Worm (Caenorhabditis elegans): ENCODE data around the gene C14A6.3.

The C14A6.3 gene

DNA sequence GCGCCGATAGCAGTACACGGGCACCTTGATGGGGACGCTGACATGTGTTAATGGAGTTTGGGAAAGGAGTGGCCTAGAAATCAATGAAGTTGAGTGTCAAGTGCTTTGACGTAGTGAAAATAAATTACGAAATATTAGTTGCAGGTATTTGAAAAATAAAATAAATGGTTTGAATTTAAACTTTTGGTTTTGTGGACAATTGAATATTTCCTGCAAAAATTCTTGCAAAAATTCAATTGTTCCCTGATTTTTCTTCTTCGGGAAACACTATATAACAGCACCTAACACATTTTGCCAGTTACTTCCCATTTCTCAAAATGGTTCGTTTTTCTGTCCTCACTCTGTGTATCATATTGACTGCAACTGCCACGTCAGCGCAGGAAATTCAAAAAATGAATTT lies 3.6 kb upstream of the C14A6.3 start, which contains the start of gene Y37H2A.13:
Gene Y37H2A.13 (plus strand): TSS at position 301 of the 400 bp plus-strand sequence.
- no peak for TF ChIP-seq unc-130 (GFP tag; optimal IDR thresholded peaks at IDR 0.05)
- no peak for TF ChIP-seq cey-2 (tag; optimal IDR thresholded peaks at IDR 0.05; ENCODE audit: borderline replicate concordance, insufficient read depth)
- TF ChIP-seq ceh-28 (tag; optimal IDR thresholded peaks at IDR 0.05): no peak
- TF ChIP-seq gei-8 (GFP tag; optimal IDR thresholded peaks at IDR 0.05): no peak
- no peak for TF ChIP-seq F44E2.7 (GFP tag; IDR thresholded peaks at IDR 0.05)
- TF ChIP-seq aly-2 (tag; optimal IDR thresholded peaks at IDR 0.05): no peak
- no peak for TF ChIP-seq T26A8.4 (GFP tag; IDR thresholded peaks at IDR 0.05)
- no peak for TF ChIP-seq arid-1 (GFP tag; conservative IDR thresholded peaks at IDR 0.05)
- TF ChIP-seq zip-2 (tag; optimal IDR thresholded peaks at IDR 0.05): no peak
- no peak for TF ChIP-seq mep-1 (tag; optimal IDR thresholded peaks at IDR 0.05)
- no peak for TF ChIP-seq zag-1 (tag; optimal IDR thresholded peaks at IDR 0.05)
- no peak for TF ChIP-seq D1046.2 (GFP tag; IDR thresholded peaks at IDR 0.05)
- TF ChIP-seq lin-1 (GFP tag; IDR thresholded peaks at IDR 0.05): no peak
- TF ChIP-seq dpl-1 (GFP tag; optimal IDR thresholded peaks at IDR 0.05): no peak
- TF ChIP-seq hif-1 (tag; optimal IDR thresholded peaks at IDR 0.05): no peak
- TF ChIP-seq fkh-10 (GFP tag; optimal IDR thresholded peaks at IDR 0.05): no peak

DNA sequence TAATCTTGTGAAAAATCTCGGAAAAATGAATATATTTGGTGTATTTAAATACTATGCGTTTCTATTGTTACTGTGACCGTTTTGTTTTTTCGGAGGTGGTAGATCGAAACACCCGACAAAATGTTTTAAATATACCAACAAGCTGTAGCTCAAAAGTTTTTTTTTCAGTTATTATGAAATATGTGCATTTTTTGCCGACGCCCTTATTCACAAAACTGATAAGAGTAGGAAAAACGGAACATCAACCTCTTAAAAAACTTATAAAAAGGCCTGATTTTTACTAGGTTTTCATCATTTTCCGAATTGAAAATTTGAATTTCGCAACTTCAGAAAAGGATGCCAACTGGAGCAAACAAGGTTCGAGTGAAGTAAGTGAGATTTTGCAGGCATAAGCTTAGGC lies 2.7 kb upstream of the C14A6.3 start, which contains the start of gene Y37H2A.14:
Gene Y37H2A.14 (plus strand): TSS at position 301 of the 400 bp plus-strand sequence.
- TF ChIP-seq zip-2 (tag; optimal IDR thresholded peaks at IDR 0.05) (no peak), pqm-1 (tag; optimal IDR thresholded peaks at IDR 0.05) (peak; percentile 22)

DNA sequence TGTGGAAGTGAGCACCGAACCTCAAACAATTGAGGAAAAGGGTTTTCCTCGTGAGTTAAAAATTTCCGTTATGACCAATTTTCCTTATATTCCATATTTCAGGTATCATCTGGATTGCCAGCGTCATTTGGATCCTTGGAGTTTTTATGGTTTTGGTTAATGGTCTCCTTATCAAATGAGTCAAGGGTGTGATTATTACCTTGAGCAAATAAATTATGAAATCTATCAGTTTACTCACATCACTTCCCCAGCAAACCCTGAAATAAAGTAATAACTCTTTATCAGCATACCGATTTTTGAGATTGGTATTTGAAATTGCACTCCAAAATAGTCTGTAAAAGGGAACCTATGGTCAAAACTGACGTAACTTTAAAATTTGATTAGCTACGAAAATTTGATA lies 1.7 kb upstream of the C14A6.3 start:
- TF ChIP-seq ama-1 (optimal IDR thresholded peaks at IDR 0.05): no peak
- no peak for TF ChIP-seq cey-2 (tag; optimal IDR thresholded peaks at IDR 0.05; ENCODE audit: borderline replicate concordance, insufficient read depth)
- TF ChIP-seq php-3 (GFP tag; IDR thresholded peaks at IDR 0.05): peak; percentile 50; the same call in 1 of the 2 replicates
- TF ChIP-seq daf-16 (GFP tag; optimal IDR thresholded peaks at IDR 0.05): no peak
- peak; percentile 0 for TF ChIP-seq daf-16 (tag; optimal IDR thresholded peaks at IDR 0.05)
- TF ChIP-seq pqm-1 (tag; optimal IDR thresholded peaks at IDR 0.05): peak; percentile 31
- no peak for TF ChIP-seq ZK546.5 (tag; optimal IDR thresholded peaks at IDR 0.05)

DNA sequence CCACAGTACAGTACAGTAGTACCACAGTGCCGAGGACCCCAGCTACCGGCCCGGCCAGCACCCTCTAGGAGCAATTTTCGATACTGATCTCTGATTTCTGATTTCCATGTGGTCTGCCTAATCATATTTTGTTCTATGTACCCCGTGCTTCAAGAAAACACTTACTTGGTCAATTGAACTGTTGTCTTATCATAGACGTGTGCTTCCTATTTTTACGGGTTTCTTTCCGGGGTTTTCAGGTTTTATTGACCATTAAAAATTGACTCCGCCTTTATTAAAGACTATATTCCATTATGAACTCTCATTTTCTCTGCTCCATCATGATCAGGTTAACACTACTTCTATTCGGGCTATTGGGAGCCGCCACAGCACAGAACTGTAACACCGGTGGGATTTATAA lies 11.5 kb downstream of the C14A6.3 start, which contains the start of gene clec-48:
Gene clec-48 (plus strand): TSS at position 320 of the 400 bp plus-strand sequence.
- no peak for TF ChIP-seq zip-11 (GFP tag; IDR thresholded peaks at IDR 0.05)
- TF ChIP-seq ceh-62 (tag; optimal IDR thresholded peaks at IDR 0.05): no peak
- TF ChIP-seq nhr-6 (tag; optimal IDR thresholded peaks at IDR 0.05): no peak
- no peak for TF ChIP-seq zip-2 (tag; optimal IDR thresholded peaks at IDR 0.05)
- TF ChIP-seq php-3 (GFP tag; IDR thresholded peaks at IDR 0.05): peak; percentile 95
- TF ChIP-seq ceh-82 (tag; optimal IDR thresholded peaks at IDR 0.05): no peak
- no peak for TF ChIP-seq lin-29 (GFP tag; IDR thresholded peaks at IDR 0.05)
- no peak for TF ChIP-seq T26A8.4 (GFP tag; IDR thresholded peaks at IDR 0.05)
- TF ChIP-seq dmd-8 (GFP tag; IDR thresholded peaks at IDR 0.05): no peak
- no peak for TF ChIP-seq duxl-1 (tag; optimal IDR thresholded peaks at IDR 0.05; ENCODE audit: poor library complexity)
- TF ChIP-seq aha-1 (tag): no peak
- TF ChIP-seq unc-62 (GFP tag; optimal IDR thresholded peaks at IDR 0.05 in 1 of 2): no peak
- TF ChIP-seq unc-62 (tag; optimal IDR thresholded peaks at IDR 0.05): no peak
- TF ChIP-seq daf-8 (GFP tag; IDR thresholded peaks at IDR 0.05): no peak
- no peak for TF ChIP-seq egl-43 (GFP tag; IDR thresholded peaks at IDR 0.05)
- no peak for TF ChIP-seq attf-4 (tag; optimal IDR thresholded peaks at IDR 0.05)
- no peak for TF ChIP-seq cey-2 (tag; optimal IDR thresholded peaks at IDR 0.05; ENCODE audit: borderline replicate concordance, insufficient read depth)
- no peak for TF ChIP-seq ZK546.5 (tag; optimal IDR thresholded peaks at IDR 0.05)
- TF ChIP-seq nhr-28 (tag; optimal IDR thresholded peaks at IDR 0.05): peak; percentile 41
- no peak for TF ChIP-seq egl-27 (tag; optimal IDR thresholded peaks at IDR 0.05)
- TF ChIP-seq Y5F2A.4 (GFP tag; optimal IDR thresholded peaks at IDR 0.05): no peak
- TF ChIP-seq hif-1 (tag; optimal IDR thresholded peaks at IDR 0.05): no peak
- no peak for TF ChIP-seq daf-16 (GFP tag; optimal IDR thresholded peaks at IDR 0.05)
- TF ChIP-seq daf-16 (tag; optimal IDR thresholded peaks at IDR 0.05): peak; percentile 69
- TF ChIP-seq nhr-11 (tag; optimal IDR thresholded peaks at IDR 0.05): no peak
- TF ChIP-seq mdl-1 (tag; optimal IDR thresholded peaks at IDR 0.05): no peak
- no peak for TF ChIP-seq daf-12 (tag; optimal IDR thresholded peaks at IDR 0.05)
- peak; percentile 49 for TF ChIP-seq dve-1 (tag; optimal IDR thresholded peaks at IDR 0.05; ENCODE audit: insufficient read depth)
